Fruit fly (Drosophila melanogaster): ENCODE measurements around the gene Orct.

The Orct gene

dm6 chr3R:24289768-24290349, 13.8 kb downstream of the Orct start, which contains the start of the genes CG34290 and Uck (continued):
- peak; percentile 40 for TF ChIP-seq ftz-f1 (GFP tag; optimal IDR thresholded peaks at IDR 0.05)
- peak; percentile 51 for TF ChIP-seq D19B (GFP tag; optimal IDR thresholded peaks at IDR 0.05)
- no peak for TF ChIP-seq tll (GFP tag; optimal IDR thresholded peaks at IDR 0.05)
- no peak for TF ChIP-seq CG7745 (tag; optimal IDR thresholded peaks at IDR 0.05)
- peak; percentile 74 for TF ChIP-seq slp2 (GFP tag; optimal IDR thresholded peaks at IDR 0.05)
- TF ChIP-seq CG13624 (GFP tag; optimal IDR thresholded peaks at IDR 0.05) = peak; percentile 86
- TF ChIP-seq nau (GFP tag; optimal IDR thresholded peaks at IDR 0.05) = peak; percentile 86
- TF ChIP-seq CG6813 (GFP tag; optimal IDR thresholded peaks at IDR 0.05) = peak; percentile 81
- no peak for TF ChIP-seq wor (GFP tag; IDR thresholded peaks at IDR 0.05)
- TF ChIP-seq BEAF-32 (GFP tag; optimal IDR thresholded peaks at IDR 0.05) = peak; percentile 87
- TF ChIP-seq Chrac-16 (GFP tag; optimal IDR thresholded peaks at IDR 0.05) = peak; percentile 2
- TF ChIP-seq CkIIα-i1 (GFP tag; IDR thresholded peaks at IDR 0.05) = no peak
- TF ChIP-seq Rx (GFP tag; IDR thresholded peaks at IDR 0.05) = peak; percentile 39; the same call in 1 of the 2 replicates
- peak; percentile 8 for TF ChIP-seq fd96Cb (tag; optimal IDR thresholded peaks at IDR 0.05)
- peak; percentile 46 for TF ChIP-seq Hey (tag; optimal IDR thresholded peaks at IDR 0.05)
- TF ChIP-seq HLHmδ (GFP tag; optimal IDR thresholded peaks at IDR 0.05) = peak; percentile 64
- peak; percentile 49 for TF ChIP-seq CG7786 (GFP tag; optimal IDR thresholded peaks at IDR 0.05)
- TF ChIP-seq Adf1 (GFP tag; IDR thresholded peaks at IDR 0.05) = peak; percentile 36; the same call in 1 of the 2 replicates
- TF ChIP-seq CG16863 (GFP tag; optimal IDR thresholded peaks at IDR 0.05) = peak; percentile 65
- TF ChIP-seq CG6791 (GFP tag; IDR thresholded peaks at IDR 0.05; ENCODE audit: partially characterized antibody) = peak; percentile 83
- peak; percentile 70 for TF ChIP-seq Dbx (GFP tag; IDR thresholded peaks at IDR 0.05)
- TF ChIP-seq HmgD (GFP tag; optimal IDR thresholded peaks at IDR 0.05) = peak; percentile 78
- peak; percentile 62 for TF ChIP-seq ewg (GFP tag; optimal IDR thresholded peaks at IDR 0.05)
- peak; percentile 85 for TF ChIP-seq CG12071 (GFP tag; optimal IDR thresholded peaks at IDR 0.05)
- TF ChIP-seq CG10979 (tag; optimal IDR thresholded peaks at IDR 0.05) = peak; percentile 58
- peak; percentile 92 for TF ChIP-seq CG1233 (GFP tag; optimal IDR thresholded peaks at IDR 0.05)
- TF ChIP-seq CG3407 (GFP tag; optimal IDR thresholded peaks at IDR 0.05) = peak; percentile 58
- TF ChIP-seq Dll (GFP tag; IDR thresholded peaks at IDR 0.05; ENCODE audit: partially characterized antibody) = peak; percentile 89
- TF ChIP-seq NC2β (GFP tag; optimal IDR thresholded peaks at IDR 0.05) = peak; percentile 84
- peak; percentile 63 for TF ChIP-seq CG13424 (tag; optimal IDR thresholded peaks at IDR 0.05)
- peak; percentile 68 for TF ChIP-seq CG13894 (tag; optimal IDR thresholded peaks at IDR 0.05)
- peak; percentile 82 for TF ChIP-seq Fer3 (tag; optimal IDR thresholded peaks at IDR 0.05)
- peak; percentile 69 for TF ChIP-seq p53 (GFP tag; optimal IDR thresholded peaks at IDR 0.05)
- peak; percentile 97 for TF ChIP-seq Sry-δ (GFP tag; optimal IDR thresholded peaks at IDR 0.05)
- peak; percentile 43 for TF ChIP-seq tna (GFP tag; IDR thresholded peaks at IDR 0.05; ENCODE audit: partially characterized antibody)
- no peak for TF ChIP-seq CG10462 (GFP tag; optimal IDR thresholded peaks at IDR 0.05)
- TF ChIP-seq mirr (GFP tag; optimal IDR thresholded peaks at IDR 0.05) = peak; percentile 90
- peak; percentile 74 for TF ChIP-seq E2f2 (GFP tag; IDR thresholded peaks at IDR 0.05)
- peak; percentile 76 for TF ChIP-seq fd64A (GFP tag; optimal IDR thresholded peaks at IDR 0.05)
- TF ChIP-seq crc (GFP tag; optimal IDR thresholded peaks at IDR 0.05) = peak; percentile 69
- TF ChIP-seq sima (GFP tag; optimal IDR thresholded peaks at IDR 0.05) = peak; percentile 43
- TF ChIP-seq ssp (GFP tag; IDR thresholded peaks at IDR 0.05) = peak; percentile 38; the same call in 1 of the 2 replicates
- peak; percentile 27 for TF ChIP-seq CG13123 (GFP tag; optimal IDR thresholded peaks at IDR 0.05)
- TF ChIP-seq inv (GFP tag; IDR thresholded peaks at IDR 0.05; ENCODE audit: partially characterized antibody) = peak; percentile 66; the same call in 1 of the 2 replicates
- TF ChIP-seq Bdp1 (GFP tag; optimal IDR thresholded peaks at IDR 0.05) = peak; percentile 41
- TF ChIP-seq CG9817 (tag; optimal IDR thresholded peaks at IDR 0.05) = peak; percentile 68
- TF ChIP-seq chn (GFP tag; optimal IDR thresholded peaks at IDR 0.05) = peak; percentile 47
- TF ChIP-seq run (tag; optimal IDR thresholded peaks at IDR 0.05) = no peak
- peak; percentile 4 for TF ChIP-seq Hmx (GFP tag; optimal IDR thresholded peaks at IDR 0.05)
